Worm (Caenorhabditis elegans) whole organism, young adult: ENCODE results near the gene snr-5.

Experiments used
- nhr-27 ChIP-seq: fragments of 200-800 bp; sonication (Bioruptor generic); optimal IDR thresholded peaks from 2 replicates; lab custom pipeline; 2018; ENCODE audit warnings: mild to moderate bottlenecking, missing genetic modification characterization, moderate library complexity, missing compliant biosample characterization
- snpc-4 ChIP-seq, 5 experiments: fragments of 150-350 bp in 1 of 5; sonication (generic microtip) in 4 of 5; optimal IDR thresholded peaks; 2 replicates each; lab custom pipeline; 2014 to 2018; ENCODE audit warnings: missing genetic modification characterization in 5 of 5, missing biosample characterization in 3 of 5, antibody characterized with exemption in 2 of 5, mild to moderate bottlenecking in 2 of 5, missing compliant biosample characterization in 2 of 5, missing genotype in 2 of 5, moderate library complexity in 2 of 5, missing genetic modification reagents in 1 of 5

DNA sequence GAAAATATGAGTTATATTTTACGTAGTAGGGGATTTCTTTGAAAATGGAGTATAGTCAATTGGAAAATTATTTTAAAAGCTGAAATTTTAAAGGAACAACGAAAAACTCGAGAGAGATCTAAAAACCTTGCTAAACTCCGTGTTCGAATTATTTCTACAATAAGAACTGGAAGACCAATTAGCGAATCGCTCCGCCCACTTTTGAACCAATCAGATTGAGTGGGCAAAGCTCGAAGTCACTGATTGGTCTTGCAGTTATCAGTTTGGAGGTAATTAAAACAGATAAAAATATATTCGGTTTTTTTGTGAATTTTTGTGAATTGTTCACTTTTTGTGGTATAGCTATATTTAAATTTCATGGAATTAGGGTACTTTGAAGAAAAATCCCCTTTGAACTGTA lies 38.6 kb upstream of the snr-5 start:
- TF ChIP-seq snpc-4 (GFP tag; optimal IDR thresholded peaks at IDR 0.05; lab: Kevin White, UChicago), result no peak
- no peak for TF ChIP-seq snpc-4 (tag; optimal IDR thresholded peaks at IDR 0.05; lab: Kevin White, UChicago)
- TF ChIP-seq nhr-27 (tag; lab: Kevin White, UChicago), result no peak
